Fruit fly (Drosophila melanogaster): Measurements from ENCODE around the gene CG7443.

Gene CG7443

DNA sequence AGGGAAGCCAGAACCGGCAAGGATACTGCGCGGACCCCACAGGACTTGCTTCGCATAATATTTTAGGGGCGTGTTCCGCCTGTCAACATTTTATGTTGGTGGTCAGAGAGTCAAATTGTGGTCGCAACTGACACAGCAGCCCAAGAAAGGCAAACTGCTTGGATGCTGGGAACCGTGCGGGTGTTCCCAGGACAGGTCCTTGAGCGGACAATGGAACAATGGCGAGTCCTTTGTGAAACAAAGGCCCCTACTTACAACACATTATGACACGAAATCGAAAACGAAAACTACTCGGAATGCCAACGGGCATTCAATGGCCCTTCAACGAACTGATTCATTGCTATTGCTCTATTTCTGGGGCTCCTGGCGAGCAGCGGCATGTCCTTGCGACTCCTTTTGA, 39.9 kb upstream of the CG7443 start:
- no peak for TF ChIP-seq achi (GFP tag; optimal IDR thresholded peaks at IDR 0.05)
- TF ChIP-seq Met (GFP tag; optimal IDR thresholded peaks at IDR 0.05), result no peak

DNA sequence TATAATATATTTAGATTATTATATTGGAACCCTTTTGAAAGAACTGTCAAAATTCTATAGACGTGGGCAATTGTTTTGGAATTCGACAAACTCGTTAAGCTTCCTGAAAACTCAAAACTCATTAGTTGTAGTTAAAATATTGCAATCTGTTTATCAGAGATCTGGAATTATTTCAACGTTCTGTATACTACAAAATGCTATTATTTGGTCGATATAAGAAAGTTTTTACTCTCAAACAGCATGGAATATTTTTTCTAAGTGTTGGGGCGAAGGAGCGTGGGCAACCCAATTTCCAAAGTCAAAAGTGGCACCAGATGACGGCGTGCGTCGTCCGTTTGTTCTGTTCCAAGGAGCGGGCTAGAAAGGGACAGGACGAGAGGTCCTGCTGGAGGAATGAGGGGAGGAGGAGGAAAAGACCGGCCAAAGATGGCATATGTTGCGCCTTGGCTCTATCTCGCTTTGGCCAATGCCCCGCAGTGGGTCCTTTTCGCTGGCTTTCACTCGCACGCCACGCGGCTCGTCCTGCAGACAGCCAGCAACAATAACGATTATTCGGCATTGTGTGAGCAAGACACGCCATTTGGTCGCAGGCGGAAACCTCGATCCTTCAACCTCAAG, 38.3 kb upstream of the CG7443 start:
- TF ChIP-seq ss (GFP tag; optimal IDR thresholded peaks at IDR 0.05) (no peak), CG10669 (GFP tag; optimal IDR thresholded peaks at IDR 0.05) (no peak), CG3032 (tag; optimal IDR thresholded peaks at IDR 0.05) (no peak), Hr4 (GFP tag; optimal IDR thresholded peaks at IDR 0.05) (no peak), pdm3 (GFP tag; optimal IDR thresholded peaks at IDR 0.05) (no peak), Ets96B (tag; optimal IDR thresholded peaks at IDR 0.05) (no peak), CG3919 (GFP tag; optimal IDR thresholded peaks at IDR 0.05) (no peak), acj6 (GFP tag; optimal IDR thresholded peaks at IDR 0.05) (no peak), CG9139 (GFP tag; optimal IDR thresholded peaks at IDR 0.05) (no peak), Hr38 (GFP tag; optimal IDR thresholded peaks at IDR 0.05) (no peak), Eip93F (GFP tag; optimal IDR thresholded peaks at IDR 0.05) (no peak), Sox14 (GFP tag; optimal IDR thresholded peaks at IDR 0.05) (no peak), CG31627 (GFP tag; optimal IDR thresholded peaks at IDR 0.05) (no peak), Smox (GFP tag; optimal IDR thresholded peaks at IDR 0.05) (no peak), fd85E (GFP tag; optimal IDR thresholded peaks at IDR 0.05) (no peak)

DNA sequence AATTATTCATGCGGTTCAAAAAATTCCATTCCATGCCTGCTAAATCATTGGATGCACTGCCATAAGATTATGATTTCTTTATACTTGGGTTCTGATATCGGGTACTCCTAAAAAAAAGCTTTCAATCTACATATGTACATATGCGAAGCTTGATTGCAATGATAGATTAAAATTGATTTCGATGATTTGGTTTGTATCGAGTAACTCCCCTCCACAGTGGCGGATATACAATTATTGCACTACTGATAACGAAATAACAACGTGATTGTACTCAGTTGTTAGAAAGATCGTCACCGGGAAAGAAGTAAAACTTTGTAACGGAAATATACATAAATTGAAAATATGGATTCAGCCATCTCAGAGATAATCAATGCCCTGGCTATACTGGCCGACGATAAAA, 36.4 kb upstream of the CG7443 start, which contains the start of gene Nazo:
Nazo (plus strand) TSS at position 180 of the 400 bp plus-strand sequence.
- TF ChIP-seq Ets21C (GFP tag; optimal IDR thresholded peaks at IDR 0.05) (no peak), dsx (GFP tag; optimal IDR thresholded peaks at IDR 0.05; ENCODE audit: poor library complexity, severe bottlenecking) (no peak), vri (GFP tag; optimal IDR thresholded peaks at IDR 0.05) (no peak), CG6808 (GFP tag; optimal IDR thresholded peaks at IDR 0.05) (no peak), CG11902 (GFP tag; optimal IDR thresholded peaks at IDR 0.05) (no peak), CG6854 (GFP tag; optimal IDR thresholded peaks at IDR 0.05) (no peak), CG31627 (GFP tag; optimal IDR thresholded peaks at IDR 0.05) (no peak), Hr4 (GFP tag; optimal IDR thresholded peaks at IDR 0.05) (no peak), salr (GFP tag; optimal IDR thresholded peaks at IDR 0.05) (no peak), fkh (GFP tag; optimal IDR thresholded peaks at IDR 0.05) (no peak), CG3919 (GFP tag; optimal IDR thresholded peaks at IDR 0.05) (no peak), Met (GFP tag; optimal IDR thresholded peaks at IDR 0.05) (no peak), topi (GFP tag; optimal IDR thresholded peaks at IDR 0.05) (no peak), Sox102F (GFP tag; optimal IDR thresholded peaks at IDR 0.05) (no peak), achi (GFP tag; optimal IDR thresholded peaks at IDR 0.05) (no peak), CG16779 (tag; optimal IDR thresholded peaks at IDR 0.05) (no peak), CG1621 (tag; optimal IDR thresholded peaks at IDR 0.05) (no peak), Ets96B (tag; optimal IDR thresholded peaks at IDR 0.05) (no peak)

DNA sequence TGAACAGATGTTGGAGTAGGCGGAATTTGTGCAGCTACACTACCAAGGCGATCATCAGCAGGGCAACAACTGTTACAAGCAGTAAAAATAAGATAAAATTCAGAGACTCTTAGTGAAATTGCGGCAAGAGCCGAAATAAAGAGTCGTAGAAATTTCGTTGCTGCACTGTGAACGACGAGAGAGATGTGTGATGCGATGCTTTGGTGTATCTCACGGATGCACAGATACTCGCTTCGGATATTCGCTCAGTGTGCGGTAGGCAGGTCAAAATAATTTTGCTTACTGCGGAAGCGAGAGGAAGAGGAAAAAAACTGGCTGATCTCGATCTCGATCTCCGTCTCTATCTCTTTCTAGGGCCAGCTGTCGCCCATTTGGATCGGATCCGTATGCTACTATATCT, 35.3 kb upstream of the CG7443 start:
- TF ChIP-seq Eip78C (GFP tag) (no peak), svp (GFP tag) (peak; percentile 45)

DNA sequence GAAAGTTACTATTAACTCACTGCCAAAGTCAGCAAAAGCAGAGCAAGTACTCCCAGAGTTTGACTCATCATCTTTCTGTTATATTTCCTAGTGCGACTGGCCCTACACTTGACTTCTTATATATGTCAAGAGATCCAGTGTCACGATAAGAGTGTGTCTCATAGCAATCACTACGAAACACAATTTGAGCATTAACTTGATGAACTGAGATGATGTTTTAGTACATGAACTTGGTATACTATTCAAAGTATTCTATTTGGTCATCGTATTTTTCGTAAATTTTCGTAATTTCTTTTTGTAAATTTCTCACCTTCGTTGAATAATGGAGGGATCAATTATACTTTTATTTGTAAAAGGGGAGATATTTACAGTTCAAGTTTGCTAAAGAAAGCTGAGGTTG, 33.6 kb upstream of the CG7443 start, which contains the start of gene CG11672:
CG11672 (minus strand) TSS at position 101 of the 400 bp plus-strand sequence.
- TF ChIP-seq spab (GFP tag; optimal IDR thresholded peaks at IDR 0.05) (no peak), CG11762 (GFP tag; optimal IDR thresholded peaks at IDR 0.05; ENCODE audit: insufficient read depth) (no peak), dac (GFP tag; optimal IDR thresholded peaks at IDR 0.05) (no peak), OdsH (GFP tag; optimal IDR thresholded peaks at IDR 0.05) (no peak), CG16779 (tag; optimal IDR thresholded peaks at IDR 0.05) (no peak), CG10631 (GFP tag; optimal IDR thresholded peaks at IDR 0.05) (no peak)

All from whole organism, prepupa.